Fruit fly (Drosophila melanogaster): ENCODE measurements around the gene CG42590.
A peak's percentile ranks its signal among the peaks of the same experiment; 100 is the strongest.

The CG42590 gene

DNA sequence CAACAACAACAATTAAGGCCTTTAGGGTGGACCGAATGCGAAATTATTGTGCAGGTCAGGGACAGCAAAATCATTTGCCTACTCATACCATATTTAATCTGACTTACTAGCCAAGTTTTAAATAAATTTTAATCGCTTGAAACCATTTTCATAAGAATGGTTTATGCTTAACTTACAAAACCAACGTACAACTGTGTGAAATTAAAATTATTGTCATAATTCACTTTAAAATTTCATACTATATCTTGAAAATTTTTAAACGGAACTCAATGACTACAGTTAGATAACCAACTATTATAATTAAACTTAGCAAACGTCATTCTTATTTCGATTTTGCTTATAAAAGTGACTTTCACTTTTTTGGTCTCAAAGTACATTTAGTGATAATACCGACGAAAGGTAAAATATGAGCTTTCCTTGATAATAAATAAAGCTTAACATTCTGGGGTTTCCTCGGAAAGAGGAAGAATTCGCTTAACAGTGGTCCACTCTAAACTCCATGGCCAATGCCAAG, 12.3 kb downstream of the CG42590 start (continued):
- TF ChIP-seq CG10543 (GFP tag; optimal IDR thresholded peaks at IDR 0.05) = no peak
- TF ChIP-seq CG12391 (tag; optimal IDR thresholded peaks at IDR 0.05) = peak; percentile 39
- TF ChIP-seq Hsf (GFP tag; optimal IDR thresholded peaks at IDR 0.05) = peak; percentile 34
- no peak for TF ChIP-seq CG1602 (GFP tag; optimal IDR thresholded peaks at IDR 0.05)
- TF ChIP-seq CG33557 (GFP tag; optimal IDR thresholded peaks at IDR 0.05) = no peak
- TF ChIP-seq Sox102F (GFP tag; optimal IDR thresholded peaks at IDR 0.05) = no peak
- TF ChIP-seq Fer3 (tag; optimal IDR thresholded peaks at IDR 0.05) = peak; percentile 24
- no peak for TF ChIP-seq CG7928 (GFP tag; optimal IDR thresholded peaks at IDR 0.05)
- no peak; the same call in 1 of the 2 replicates for TF ChIP-seq CG4360 (GFP tag; IDR thresholded peaks at IDR 0.05)
- no peak for TF ChIP-seq CG15479 (GFP tag; optimal IDR thresholded peaks at IDR 0.05)
- TF ChIP-seq CG8290 (GFP tag; optimal IDR thresholded peaks at IDR 0.05) = no peak
- no peak for TF ChIP-seq CG8290 (tag; optimal IDR thresholded peaks at IDR 0.05)
- TF ChIP-seq CG9817 (tag; optimal IDR thresholded peaks at IDR 0.05) = no peak
- TF ChIP-seq CG12071 (GFP tag; optimal IDR thresholded peaks at IDR 0.05) = no peak
- TF ChIP-seq tin (GFP tag; optimal IDR thresholded peaks at IDR 0.05) = peak; percentile 36
- no peak for TF ChIP-seq MTF-1 (GFP tag; optimal IDR thresholded peaks at IDR 0.05; ENCODE audit: borderline replicate concordance)
- no peak for TF ChIP-seq Ptx1 (GFP tag; IDR thresholded peaks at IDR 0.05)
- peak; percentile 18 for TF ChIP-seq CG12659 (GFP tag; optimal IDR thresholded peaks at IDR 0.05)
- TF ChIP-seq cas (GFP tag; IDR thresholded peaks at IDR 0.05) = no peak
- TF ChIP-seq E2f2 (GFP tag; IDR thresholded peaks at IDR 0.05) = 0 out of 2 replicates have a peak, but pooled peaks have one; percentile 8
- no peak for TF ChIP-seq CG17385 (GFP tag; optimal IDR thresholded peaks at IDR 0.05)
- TF ChIP-seq hbn (GFP tag; IDR thresholded peaks at IDR 0.05; ENCODE audit: partially characterized antibody) = no peak
- peak; percentile 32 for TF ChIP-seq PHDP (tag; optimal IDR thresholded peaks at IDR 0.05)
- TF ChIP-seq bowl (GFP tag; IDR thresholded peaks at IDR 0.05) = no peak
- TF ChIP-seq HLHmδ (GFP tag; optimal IDR thresholded peaks at IDR 0.05) = no peak
- no peak for TF ChIP-seq fru (optimal IDR thresholded peaks at IDR 0.05)
- peak; percentile 45 for TF ChIP-seq D19A (tag; optimal IDR thresholded peaks at IDR 0.05)
- peak; percentile 13 to 93 for TF ChIP-seq bsh (GFP tag; optimal IDR thresholded peaks at IDR 0.05)
- peak; percentile 23 for TF ChIP-seq CG8924 (tag; optimal IDR thresholded peaks at IDR 0.05)
- peak; percentile 53 for TF ChIP-seq CG9437 (GFP tag; optimal IDR thresholded peaks at IDR 0.05)
- peak; percentile 24 for TF ChIP-seq CG18764 (GFP tag; optimal IDR thresholded peaks at IDR 0.05)
- no peak for TF ChIP-seq yki (optimal IDR thresholded peaks at IDR 0.05)
- no peak for TF ChIP-seq abd-A (tag; optimal IDR thresholded peaks at IDR 0.05)
- no peak for TF ChIP-seq z (GFP tag; IDR thresholded peaks at IDR 0.05)
- peak; percentile 26 for TF ChIP-seq slou (GFP tag; optimal IDR thresholded peaks at IDR 0.05)
- TF ChIP-seq ash1 (GFP tag; optimal IDR thresholded peaks at IDR 0.05) = no peak
- TF ChIP-seq Xrp1 (GFP tag; IDR thresholded peaks at IDR 0.05) = peak; percentile 46
- peak; percentile 40 for TF ChIP-seq CG13424 (tag; optimal IDR thresholded peaks at IDR 0.05)
- no peak for TF ChIP-seq CG4617 (GFP tag; optimal IDR thresholded peaks at IDR 0.05; ENCODE audit: borderline replicate concordance)
- TF ChIP-seq wdn (GFP tag; IDR thresholded peaks at IDR 0.05) = no peak
- peak; percentile 32 for TF ChIP-seq Asciz (GFP tag; optimal IDR thresholded peaks at IDR 0.05)
- no peak for TF ChIP-seq CkIIα-i1 (GFP tag; IDR thresholded peaks at IDR 0.05)
- TF ChIP-seq fd102C (GFP tag; optimal IDR thresholded peaks at IDR 0.05) = no peak
- TF ChIP-seq CG10147 (GFP tag; optimal IDR thresholded peaks at IDR 0.05) = peak; percentile 1
- TF ChIP-seq CG6654 (GFP tag; optimal IDR thresholded peaks at IDR 0.05) = peak; percentile 2
- peak; percentile 41 for TF ChIP-seq D19B (GFP tag; optimal IDR thresholded peaks at IDR 0.05)
- TF ChIP-seq CG11504 (tag; optimal IDR thresholded peaks at IDR 0.05) = peak; percentile 71
- TF ChIP-seq HmgZ (tag; optimal IDR thresholded peaks at IDR 0.05) = no peak
- peak; percentile 54; the same call in 1 of the 2 replicates for TF ChIP-seq CG31441 (GFP tag; IDR thresholded peaks at IDR 0.05)
- TF ChIP-seq TFAM (GFP tag; optimal IDR thresholded peaks at IDR 0.05) = no peak
- TF ChIP-seq jing (GFP tag; optimal IDR thresholded peaks at IDR 0.05) = no peak

Measured in whole organism, embryonic.